Worm (Caenorhabditis elegans) whole organism, midembryonic: ENCODE data around the gene sek-1.

ENCODE experiments used
- T22C8.4 ChIP-seq: fragments of 200-800 bp; sonication (Bioruptor generic); IDR thresholded peaks from 2 replicates; pipeline ENCODE4 v1.3.6; 2022; ENCODE audit warnings: missing genetic modification characterization, missing compliant biosample characterization
- cog-1 ChIP-seq: sonication (generic microtip); optimal IDR thresholded peaks from 2 replicates; lab custom pipeline; 2016; ENCODE audit warnings: missing genetic modification characterization, missing compliant biosample characterization
- flt-1 ChIP-seq: fragments of 200-800 bp; sonication (Bioruptor generic); IDR thresholded peaks from 2 replicates; pipeline ENCODE4 v1.3.6; 2022; ENCODE audit warnings: missing genetic modification characterization, missing compliant biosample characterization
- klf-2 ChIP-seq: fragments of 200-800 bp; sonication (Bioruptor generic); conservative IDR thresholded peaks from 2 replicates; pipeline ENCODE4 v1.3.6; 2022; ENCODE audit warnings: missing genetic modification reagents, missing genetic modification characterization, missing compliant biosample characterization
- med-1 ChIP-seq: sonication (generic microtip); optimal IDR thresholded peaks from 2 replicates; lab custom pipeline; 2017; ENCODE audit warnings: missing genetic modification characterization, mild to moderate bottlenecking, missing compliant biosample characterization, antibody characterized with exemption, missing genetic modification reagents; ENCODE audit not compliant: insufficient read depth
- ref-1 ChIP-seq: fragments of 200-800 bp; sonication (Bioruptor generic); conservative IDR thresholded peaks from 2 replicates; pipeline ENCODE4 v1.3.6; 2022; ENCODE audit warnings: missing genetic modification reagents, missing genetic modification characterization, missing compliant biosample characterization
- tab-1 ChIP-seq: fragments of 200-800 bp; sonication (Bioruptor generic); IDR thresholded peaks from 2 replicates; pipeline ENCODE4 v1.3.6; 2022; ENCODE audit warnings: missing genetic modification characterization, missing compliant biosample characterization
- ztf-23 ChIP-seq: fragments of 200-800 bp; sonication (Bioruptor generic); IDR thresholded peaks from 2 replicates; pipeline ENCODE4 v1.3.6; 2022; ENCODE audit warnings: missing genetic modification reagents, missing genetic modification characterization, missing compliant biosample characterization
- ztf-29 ChIP-seq: fragments of 200-800 bp; sonication (Bioruptor generic); IDR thresholded peaks from 2 replicates; pipeline ENCODE4 v1.3.6; 2022; ENCODE audit warnings: missing genetic modification reagents, missing genetic modification characterization, missing compliant biosample characterization

DNA sequence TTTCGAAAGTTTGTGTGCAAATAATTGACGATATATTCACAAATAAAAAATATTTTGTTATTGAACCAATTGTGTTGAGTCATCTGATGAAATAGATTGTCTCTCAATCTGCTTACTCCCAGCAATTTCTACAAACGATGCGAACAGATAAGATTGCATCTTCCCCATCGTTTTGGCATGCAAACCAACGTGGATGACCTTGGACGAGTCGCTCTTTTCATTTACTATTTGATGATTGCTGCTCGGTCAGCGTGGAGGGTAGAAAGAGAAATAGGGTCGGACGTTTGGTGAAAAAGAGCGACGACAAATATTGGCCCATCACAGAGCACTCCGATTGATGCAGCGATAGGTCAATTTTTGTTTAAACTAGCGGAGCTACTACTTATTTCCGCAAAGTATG is 9.2 kb downstream of the sek-1 start:
- TF ChIP-seq flt-1 (GFP tag; lab: Robert Waterston, UW) (peak; percentile 45; the same call in 1 of the 2 replicates), ztf-23 (GFP tag; lab: Robert Waterston, UW) (no peak), med-1 (GFP tag; lab: Kevin White, UChicago) (no peak), ref-1 (GFP tag; lab: Robert Waterston, UW) (no peak), ztf-29 (no peak; the same call in 1 of the 2 replicates), cog-1 (tag; lab: Kevin White, UChicago) (peak; percentile 42), klf-2 (no peak), T22C8.4 (GFP tag; lab: Robert Waterston, UW) (no peak), tab-1 (GFP tag; lab: Robert Waterston, UW) (no peak)
